Fruit fly (Drosophila melanogaster) whole organism: ENCODE measurements around the gene POLDIP2.

Experiments used
- CG8478 ChIP-seq: fragments of >200 bp; optimal IDR thresholded peaks from 2 replicates; lab custom pipeline; 2018; ENCODE audit warnings: inconsistent platforms
- Dll ChIP-seq: fragments of >200 bp; optimal IDR thresholded peaks from 2 replicates; lab custom pipeline; 2017
- EcR ChIP-seq, 2 experiments: fragments of >200 bp; optimal IDR thresholded peaks; 2 replicates each; lab custom pipeline; 2017; ENCODE audit warnings: missing biosample characterization in 2 of 2, missing genetic modification characterization in 2 of 2, missing genetic modification reagents in 2 of 2
- pan ChIP-seq: fragments of >200 bp; optimal IDR thresholded peaks from 2 replicates; lab custom pipeline; 2017
- psq ChIP-seq: fragments of >200 bp; optimal IDR thresholded peaks from 2 replicates; lab custom pipeline; 2017
- usp ChIP-seq: fragments of >200 bp; optimal IDR thresholded peaks from 2 replicates; lab custom pipeline; 2017; ENCODE audit warnings: missing biosample characterization, missing genetic modification characterization, mixed read lengths

DNA sequence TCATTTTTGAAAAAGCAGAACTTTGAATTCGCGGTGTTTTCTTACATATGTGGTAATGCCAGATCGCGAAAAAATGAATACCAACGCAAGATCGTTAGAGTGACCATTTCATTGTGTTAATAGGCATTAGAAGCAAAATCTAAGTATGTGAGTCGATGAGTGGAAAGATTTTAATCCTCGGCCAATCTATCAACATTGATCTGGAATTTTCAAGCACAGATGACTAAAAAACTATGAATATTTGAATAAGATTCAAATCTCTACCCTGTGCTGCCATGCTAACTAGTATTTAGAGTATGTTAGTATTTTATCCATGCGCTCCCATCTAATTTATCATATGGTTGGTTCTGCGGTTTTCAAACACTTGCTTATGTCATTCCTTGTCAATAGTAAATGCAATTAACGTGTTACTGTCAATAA lies 49.0 kb downstream of the POLDIP2 start:
- TF ChIP-seq usp (GFP tag; lab: Kevin White, UChicago), result no peak
- TF ChIP-seq pan (lab: Kevin White, UChicago), result no peak
- no peak for TF ChIP-seq psq
- TF ChIP-seq Dll (lab: Kevin White, UChicago), result no peak
- no peak for TF ChIP-seq EcR (GFP tag; optimal IDR thresholded peaks at IDR 0.05; lab: Kevin White, UChicago)
- no peak for TF ChIP-seq CG8478 (lab: Kevin White, UChicago)
